Worm (Caenorhabditis elegans) whole organism, L2 larva: ENCODE data around the gene scl-7.

ENCODE experiments used
- R02D3.7 ChIP-seq: fragments of 150-350 bp; optimal IDR thresholded peaks from 2 replicates; lab custom pipeline; 2014; ENCODE audit warnings: missing biosample characterization, missing genetic modification characterization
- crh-2 ChIP-seq: sonication (generic microtip); optimal IDR thresholded peaks from 2 replicates; lab custom pipeline; 2017; ENCODE audit warnings: missing biosample characterization, missing genetic modification characterization
- elt-3 ChIP-seq: sonication (generic microtip); optimal IDR thresholded peaks from 2 replicates; lab custom pipeline; 2017; ENCODE audit warnings: missing biosample characterization, missing genetic modification characterization
- mdl-1 ChIP-seq, 2 experiments: fragments of 150-350 bp in 1 of 2; sonication (generic microtip) in 1 of 2; optimal IDR thresholded peaks; 2 replicates each; lab custom pipeline; 2017; ENCODE audit warnings: missing biosample characterization in 2 of 2, missing genetic modification characterization in 2 of 2
- nhr-10 ChIP-seq: sonication (generic microtip); optimal IDR thresholded peaks from 2 replicates; lab custom pipeline; 2017; ENCODE audit warnings: missing biosample characterization, missing genetic modification characterization
- nhr-77 ChIP-seq: fragments of 150-350 bp; optimal IDR thresholded peaks from 2 replicates; lab custom pipeline; 2014; ENCODE audit warnings: missing biosample characterization, missing genetic modification characterization

DNA sequence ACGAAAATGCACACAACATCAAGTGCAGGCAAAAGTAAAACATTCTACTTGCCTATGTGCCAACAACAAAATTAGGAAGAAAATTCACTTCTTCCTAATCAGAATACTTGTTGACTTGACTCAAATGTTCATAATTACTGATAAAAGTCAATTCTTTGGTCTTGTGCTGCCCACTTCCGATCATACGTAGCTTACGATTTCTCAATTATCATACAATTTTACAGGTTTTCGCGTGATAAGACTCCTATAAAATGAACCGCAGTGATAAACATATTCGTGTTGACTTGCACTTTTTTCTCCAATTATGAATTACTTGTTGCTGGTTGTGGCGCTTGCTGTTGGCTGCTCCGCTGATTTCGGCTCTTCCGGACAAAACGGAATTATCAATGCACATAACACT is 12.8 kb upstream of the scl-7 start, which contains the start of gene scl-2:
- TF ChIP-seq nhr-77 (tag; lab: Kevin White, UChicago) (no peak), R02D3.7 (no peak), elt-3 (tag; lab: Kevin White, UChicago) (no peak), nhr-10 (tag; lab: Kevin White, UChicago) (no peak), crh-2 (tag; lab: Kevin White, UChicago) (peak; percentile 54), mdl-1 (tag; optimal IDR thresholded peaks at IDR 0.05; lab: Kevin White, UChicago) (no peak)
